Worm (Caenorhabditis elegans) whole organism, L4 larva: ENCODE data around the gene trxr-2.
A peak's percentile ranks its signal among the peaks of the same experiment; 100 is the strongest.

Experiments used
- F26F4.8 ChIP-seq: fragments of 200-800 bp; sonication (Bioruptor generic); conservative IDR thresholded peaks from 2 replicates; pipeline ENCODE4 v1.3.6; 2022; ENCODE audit warnings: missing genetic modification characterization, missing compliant biosample characterization
- F37D6.2 ChIP-seq: sonication (generic microtip); optimal IDR thresholded peaks from 2 replicates; lab custom pipeline; 2016; ENCODE audit warnings: mild to moderate bottlenecking, missing genetic modification characterization, missing compliant biosample characterization
- F44E2.7 ChIP-seq: fragments of 200-800 bp; sonication (Bioruptor generic); IDR thresholded peaks from 2 replicates; pipeline ENCODE4 v2.1.2; 2022; ENCODE audit warnings: missing genetic modification characterization, missing compliant biosample characterization
- F49E8.2 ChIP-seq: sonication (generic microtip); optimal IDR thresholded peaks from 2 replicates; lab custom pipeline; 2016; ENCODE audit warnings: missing compliant biosample characterization, mild to moderate bottlenecking, missing genetic modification characterization, borderline replicate concordance
- R02D3.7 ChIP-seq: fragments of 150-350 bp; sonication (generic microtip); optimal IDR thresholded peaks from 3 replicates; lab custom pipeline; 2014; ENCODE audit warnings: missing biosample characterization, missing genetic modification characterization
- T26A8.4 ChIP-seq: fragments of 200-800 bp; sonication (Bioruptor generic); IDR thresholded peaks from 2 replicates; pipeline ENCODE4 v1.3.6; 2022; ENCODE audit warnings: missing genetic modification characterization, missing compliant biosample characterization
- Y105C5A.15 ChIP-seq: fragments of 200-800 bp; sonication (Bioruptor generic); IDR thresholded peaks from 2 replicates; pipeline ENCODE4 v1.3.6; 2022; ENCODE audit warnings: missing genetic modification characterization, missing compliant biosample characterization
- Y5F2A.4 ChIP-seq: fragments of 200-800 bp; sonication (Bioruptor generic); optimal IDR thresholded peaks from 2 replicates; lab custom pipeline; 2018; ENCODE audit warnings: mild to moderate bottlenecking, missing genetic modification characterization, missing compliant biosample characterization
- Y75B8A.6 ChIP-seq: fragments of 200-800 bp; sonication (Bioruptor generic); IDR thresholded peaks from 2 replicates; pipeline ENCODE4 v1.3.6; 2022; ENCODE audit warnings: missing genetic modification reagents, missing genetic modification characterization, missing compliant biosample characterization
- aha-1 ChIP-seq: fragments of 150-350 bp; peaks from one replicate; lab custom pipeline; 2014; ENCODE audit warnings: missing biosample characterization, missing genetic modification characterization
- ceh-20 ChIP-seq: fragments of 200-800 bp; sonication (Bioruptor generic); IDR thresholded peaks from 2 replicates; pipeline ENCODE4 v1.3.6; 2022; ENCODE audit warnings: missing genetic modification reagents, missing genetic modification characterization, missing compliant biosample characterization
- ceh-28 ChIP-seq: fragments of 150-350 bp; optimal IDR thresholded peaks from 2 replicates; lab custom pipeline; 2014; ENCODE audit warnings: missing biosample characterization, missing genetic modification reagents, missing genetic modification characterization
- ceh-82 ChIP-seq: sonication (generic microtip); optimal IDR thresholded peaks from 2 replicates; lab custom pipeline; 2017; ENCODE audit warnings: missing biosample characterization, missing genetic modification characterization
- ctbp-1 ChIP-seq: fragments of 200-800 bp; sonication (Bioruptor generic); IDR thresholded peaks from 2 replicates; pipeline ENCODE4 v1.3.6; 2022; ENCODE audit warnings: missing genetic modification reagents, missing genetic modification characterization, missing compliant biosample characterization
- daf-8 ChIP-seq: fragments of 200-800 bp; sonication (Bioruptor generic); IDR thresholded peaks from 2 replicates; pipeline ENCODE4 v1.3.6; 2022; ENCODE audit warnings: missing genetic modification characterization, missing compliant biosample characterization
- dve-1 ChIP-seq: sonication (generic microtip); optimal IDR thresholded peaks from 2 replicates; lab custom pipeline; 2017; ENCODE audit warnings: antibody characterized with exemption, mild to moderate bottlenecking, missing genetic modification characterization, missing compliant biosample characterization; ENCODE audit not compliant: insufficient read depth
- egl-43 ChIP-seq: fragments of 200-800 bp; sonication (Bioruptor generic); IDR thresholded peaks from 2 replicates; pipeline ENCODE4 v1.3.6; 2022; ENCODE audit warnings: missing genetic modification reagents, missing genetic modification characterization, missing compliant biosample characterization
- fkh-10 ChIP-seq: fragments of 150-350 bp; optimal IDR thresholded peaks from 2 replicates; lab custom pipeline; 2014; ENCODE audit warnings: missing biosample characterization, missing genetic modification reagents, missing genetic modification characterization
- fos-1 ChIP-seq: fragments of 150-350 bp; optimal IDR thresholded peaks from 2 replicates; lab custom pipeline; 2014; ENCODE audit warnings: missing biosample characterization, missing genetic modification characterization
- hlh-11 ChIP-seq: fragments of 200-800 bp; sonication (Bioruptor generic); optimal IDR thresholded peaks from 2 replicates; lab custom pipeline; 2018; ENCODE audit warnings: mild to moderate bottlenecking, missing genetic modification characterization, missing compliant biosample characterization
- hmg-1.1 ChIP-seq: fragments of 200-800 bp; sonication (Bioruptor generic); IDR thresholded peaks from 2 replicates; pipeline ENCODE4 v1.3.6; 2022; ENCODE audit warnings: missing genetic modification reagents, missing genetic modification characterization, missing compliant biosample characterization
- lim-7 ChIP-seq: fragments of 200-800 bp; sonication (Bioruptor generic); IDR thresholded peaks from 2 replicates; pipeline ENCODE4 v1.3.6; 2022; ENCODE audit warnings: missing genetic modification characterization, missing compliant biosample characterization
- lin-1 ChIP-seq: fragments of 200-800 bp; sonication (Bioruptor generic); IDR thresholded peaks from 2 replicates; pipeline ENCODE4 v1.3.6; 2022; ENCODE audit warnings: missing genetic modification reagents, missing genetic modification characterization, missing compliant biosample characterization
- lin-13 ChIP-seq: fragments of 150-350 bp; optimal IDR thresholded peaks from 2 replicates; lab custom pipeline; 2014; ENCODE audit warnings: missing biosample characterization, missing genetic modification reagents, missing genetic modification characterization
- lir-3 ChIP-seq: sonication (generic microtip); optimal IDR thresholded peaks from 2 replicates; lab custom pipeline; 2016; ENCODE audit warnings: mild to moderate bottlenecking, missing genetic modification characterization, missing compliant biosample characterization
- mdl-1 ChIP-seq, 2 experiments: fragments of 150-350 bp in 1 of 2; sonication (generic microtip) in 1 of 2; optimal IDR thresholded peaks; 2 replicates each; lab custom pipeline; 2014 to 2017; ENCODE audit warnings: missing biosample characterization in 2 of 2, missing genetic modification characterization in 2 of 2
- mep-1 ChIP-seq: fragments of 150-350 bp; sonication (generic microtip); optimal IDR thresholded peaks from 3 replicates; lab custom pipeline; 2014; ENCODE audit warnings: missing biosample characterization, missing genetic modification characterization
- mes-2 ChIP-seq: sonication (generic microtip); optimal IDR thresholded peaks from 2 replicates; lab custom pipeline; 2016; ENCODE audit warnings: missing genotype, mild to moderate bottlenecking, missing genetic modification characterization, missing compliant biosample characterization; ENCODE audit not compliant: poor library complexity, severe bottlenecking
- nhr-10 ChIP-seq: fragments of 150-350 bp; optimal IDR thresholded peaks from 2 replicates; lab custom pipeline; 2014; ENCODE audit warnings: missing biosample characterization, missing genetic modification characterization
- nhr-11 ChIP-seq: fragments of 150-350 bp; optimal IDR thresholded peaks from 2 replicates; lab custom pipeline; 2014; ENCODE audit warnings: missing biosample characterization, missing genetic modification characterization
- nhr-41 ChIP-seq: fragments of 200-800 bp; sonication (Bioruptor generic); IDR thresholded peaks from 2 replicates; pipeline ENCODE4 v1.3.6; 2022; ENCODE audit warnings: missing genetic modification reagents, missing genetic modification characterization, missing compliant biosample characterization
- nhr-42 ChIP-seq: fragments of 200-800 bp; sonication (Bioruptor generic); IDR thresholded peaks from 2 replicates; pipeline ENCODE4 v1.3.6; 2022; ENCODE audit warnings: missing genetic modification characterization, missing compliant biosample characterization
- nhr-76 ChIP-seq: fragments of 150-350 bp; optimal IDR thresholded peaks from 2 replicates; lab custom pipeline; 2014; ENCODE audit warnings: missing biosample characterization, missing genetic modification characterization
- pha-4 ChIP-seq, 2 experiments: fragments of 150-350 bp in 1 of 2; fragments of 200-800 bp in 1 of 2; sonication (Bioruptor generic) in 1 of 2; IDR thresholded peaks in 1 of 2; optimal IDR thresholded peaks in 1 of 2; 2 replicates each; pipeline versions ENCODE4 v1.3.6 to Lab custom; 2014 to 2022; ENCODE audit warnings: missing genetic modification characterization in 2 of 2, missing genetic modification reagents in 2 of 2, missing biosample characterization in 1 of 2, missing compliant biosample characterization in 1 of 2
- php-3 ChIP-seq: fragments of 200-800 bp; sonication (Bioruptor generic); IDR thresholded peaks from 2 replicates; pipeline ENCODE4 v1.3.6; 2022; ENCODE audit warnings: missing genetic modification reagents, missing genetic modification characterization, missing compliant biosample characterization
- rbr-2 ChIP-seq: sonication (generic microtip); optimal IDR thresholded peaks from 2 replicates; lab custom pipeline; 2016; ENCODE audit warnings: missing genotype, missing genetic modification characterization, missing compliant biosample characterization
- saeg-2 ChIP-seq: fragments of 200-800 bp; sonication (Bioruptor generic); IDR thresholded peaks from 2 replicates; pipeline ENCODE4 v1.3.6; 2022; ENCODE audit warnings: missing genetic modification reagents, missing genetic modification characterization, missing compliant biosample characterization
- spr-3 ChIP-seq: fragments of 200-800 bp; sonication (Bioruptor generic); optimal IDR thresholded peaks from 2 replicates; lab custom pipeline; 2018; ENCODE audit warnings: mild to moderate bottlenecking, missing genetic modification characterization, missing compliant biosample characterization
- tra-1 ChIP-seq: fragments of 200-800 bp; sonication (Bioruptor generic); IDR thresholded peaks from 2 replicates; pipeline ENCODE4 v1.3.6; 2022; ENCODE audit warnings: missing genetic modification reagents, missing genetic modification characterization, missing compliant biosample characterization
- unc-130 ChIP-seq: sonication (generic microtip); optimal IDR thresholded peaks from 2 replicates; lab custom pipeline; 2016; ENCODE audit warnings: missing genetic modification reagents, missing genetic modification characterization, missing compliant biosample characterization
- unc-39 ChIP-seq: sonication (generic microtip); optimal IDR thresholded peaks from 2 replicates; lab custom pipeline; 2017; ENCODE audit warnings: missing biosample characterization, missing genetic modification characterization
- unc-62 ChIP-seq, 3 experiments: fragments of 150-350 bp in 1 of 3; sonication (generic microtip); optimal IDR thresholded peaks in 2 of 3; peaks in 1 of 3; 1 replicate in 1 of 3; 2 replicates in 2 of 3; lab custom pipeline; 2014 to 2017; ENCODE audit warnings: missing biosample characterization in 3 of 3, missing genetic modification characterization in 3 of 3, missing genetic modification reagents in 3 of 3, missing genotype in 1 of 3
- vab-7 ChIP-seq: fragments of 200-800 bp; sonication (Bioruptor generic); IDR thresholded peaks from 2 replicates; pipeline ENCODE4 v1.3.6; 2022; ENCODE audit warnings: missing genetic modification reagents, missing genetic modification characterization, missing compliant biosample characterization
- zag-1 ChIP-seq: fragments of 150-350 bp; optimal IDR thresholded peaks from 2 replicates; lab custom pipeline; 2014; ENCODE audit warnings: missing biosample characterization, missing genetic modification characterization
- zfp-2 ChIP-seq: sonication (generic microtip); optimal IDR thresholded peaks from 2 replicates; lab custom pipeline; 2016; ENCODE audit warnings: mild to moderate bottlenecking, missing genetic modification characterization, missing compliant biosample characterization
- zip-11 ChIP-seq: fragments of 200-800 bp; sonication (Bioruptor generic); IDR thresholded peaks from 2 replicates; pipeline ENCODE4 v1.3.6; 2022; ENCODE audit warnings: missing genetic modification characterization, missing compliant biosample characterization

trxr-2 gene

ce11 chrIII:8867922-8868655 lies 45.5 kb upstream of the trxr-2 start (continued):
- TF ChIP-seq fkh-10, result no peak
- TF ChIP-seq lin-1 (GFP tag; lab: Robert Waterston, UW), result no peak
- TF ChIP-seq nhr-76, result no peak
- no peak for TF ChIP-seq lir-3
- no peak for TF ChIP-seq Y5F2A.4 (GFP tag; lab: Kevin White, UChicago)
- peak; percentile 33 for TF ChIP-seq lin-13 (GFP tag; lab: Kevin White, UChicago)
- no peak for TF ChIP-seq F44E2.7 (GFP tag; lab: Robert Waterston, UW)
- TF ChIP-seq tra-1, result no peak
- TF ChIP-seq nhr-10 (tag; lab: Kevin White, UChicago), result no peak
- no peak for TF ChIP-seq ceh-28 (tag; lab: Kevin White, UChicago)
- TF ChIP-seq F49E8.2 (tag; lab: Kevin White, UChicago), result no peak
- TF ChIP-seq php-3, result no peak
- TF ChIP-seq zfp-2, result no peak
- no peak for TF ChIP-seq nhr-42 (GFP tag; lab: Robert Waterston, UW)
- no peak for TF ChIP-seq zip-11 (GFP tag; lab: Robert Waterston, UW)
- no peak for TF ChIP-seq daf-8
- no peak for TF ChIP-seq zag-1 (tag; lab: Kevin White, UChicago)
- no peak for TF ChIP-seq R02D3.7 (tag; lab: Kevin White, UChicago)
- peak; percentile 24 for TF ChIP-seq nhr-11 (tag; lab: Kevin White, UChicago)
- no peak for TF ChIP-seq F26F4.8 (GFP tag; lab: Robert Waterston, UW)
- TF ChIP-seq unc-39 (tag; lab: Kevin White, UChicago), result no peak
- TF ChIP-seq mep-1, result peak; percentile 61
- TF ChIP-seq Y105C5A.15 (GFP tag; lab: Robert Waterston, UW), result no peak
- TF ChIP-seq hlh-11, result peak; percentile 88
- TF ChIP-seq mes-2 (tag; lab: Kevin White, UChicago), result peak; percentile 25
- TF ChIP-seq rbr-2 (tag; lab: Kevin White, UChicago), result no peak

- TF ChIP-seq Y5F2A.4 (GFP tag; lab: Kevin White, UChicago) (no peak), aha-1 (tag; lab: Kevin White, UChicago) (peak; percentile 94)
These were observed 43.9 kb upstream of the trxr-2 start for ce11 chrIII:8869663-8870062.

- TF ChIP-seq php-3 (no peak), T26A8.4 (GFP tag; lab: Robert Waterston, UW) (peak; percentile 40; the same call in 1 of the 2 replicates), unc-62 (GFP tag; optimal IDR thresholded peaks at IDR 0.05 in 1 of 2; lab: Kevin White, UChicago) (no peak), unc-62 (tag; optimal IDR thresholded peaks at IDR 0.05; lab: Kevin White, UChicago) (no peak), egl-43 (GFP tag; lab: Robert Waterston, UW) (peak; percentile 61; the same call in 1 of the 2 replicates), vab-7 (GFP tag; lab: Robert Waterston, UW) (peak; percentile 48), pha-4 (GFP tag; IDR thresholded peaks at IDR 0.05; lab: Robert Waterston, UW) (0 out of 2 replicates have a peak, but pooled peaks have one; percentile 10), pha-4 (tag; optimal IDR thresholded peaks at IDR 0.05; lab: Kevin White, UChicago) (no peak), nhr-41 (no peak), lim-7 (peak; percentile 33; the same call in 1 of the 2 replicates), ceh-82 (no peak), saeg-2 (GFP tag; lab: Robert Waterston, UW) (no peak), rbr-2 (tag; lab: Kevin White, UChicago) (peak; percentile 34), zag-1 (tag; lab: Kevin White, UChicago) (no peak), spr-3 (peak; percentile 18), F37D6.2 (peak; percentile 47), mep-1 (peak; percentile 6), F26F4.8 (GFP tag; lab: Robert Waterston, UW) (0 out of 2 replicates have a peak, but pooled peaks have one; percentile 58), zip-11 (GFP tag; lab: Robert Waterston, UW) (no peak), hmg-1.1 (GFP tag; lab: Robert Waterston, UW) (peak; percentile 42), unc-130 (no peak), dve-1 (no peak), ctbp-1 (GFP tag; lab: Robert Waterston, UW) (peak; percentile 72; the same call in 1 of the 2 replicates), mes-2 (tag; lab: Kevin White, UChicago) (no peak), ceh-20 (GFP tag; lab: Robert Waterston, UW) (no peak), fos-1 (tag; lab: Kevin White, UChicago) (no peak), Y75B8A.6 (no peak), mdl-1 (tag; optimal IDR thresholded peaks at IDR 0.05; lab: Kevin White, UChicago) (no peak)
These were observed 40.5 kb upstream of the trxr-2 start for ce11 chrIII:8873045-8873457.
